Fruit fly (Drosophila melanogaster) ovary, adult (tissue): ENCODE data around the gene HERC2.

Experiments
- CG17801 ChIP-seq: fragments of 200-800 bp; optimal IDR thresholded peaks from 2 replicates; lab custom pipeline; 2019; ENCODE audit warnings: missing biosample characterization, mild to moderate bottlenecking, missing genetic modification characterization, moderate library complexity; ENCODE audit not compliant: partially characterized antibody

The HERC2 gene

dm6 chrX:20394066-20394913 lies at the start of gene HERC2:
Gene HERC2 (plus strand): TSS chrX:20394395.
- no peak for TF ChIP-seq CG17801 (GFP tag; lab: Kevin White, UChicago)

DNA sequence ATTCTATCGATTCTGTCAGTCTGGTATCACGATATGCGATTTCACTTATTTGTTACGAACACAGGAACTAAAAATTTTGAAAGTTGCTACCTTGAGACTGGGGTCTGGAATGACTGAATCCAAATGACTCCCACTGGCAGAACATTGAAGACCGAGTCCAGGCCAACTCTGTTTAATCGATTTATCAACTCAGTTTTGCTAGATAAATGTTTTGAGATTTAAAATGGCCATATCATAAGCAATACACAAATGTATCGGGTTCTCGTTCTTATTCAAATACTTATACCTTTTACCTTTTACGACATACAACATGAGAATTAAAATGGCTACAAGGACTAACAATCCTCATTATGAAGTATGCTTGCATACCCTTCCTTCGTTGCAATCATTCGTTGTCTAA lies 17.8 kb upstream of the HERC2 start, which contains the start of gene CG12679:
TSS of gene CG12679 (minus strand) at position 101 of the 400 bp plus-strand sequence.
- TF ChIP-seq CG17801 (GFP tag; lab: Kevin White, UChicago): no peak

- no peak for TF ChIP-seq CG17801 (GFP tag; lab: Kevin White, UChicago)
These were observed 8.3 kb upstream of the HERC2 start for dm6 chrX:20385865-20386264.

dm6 chrX:20389633-20390032 lies 4.6 kb upstream of the HERC2 start:
- no peak for TF ChIP-seq CG17801 (GFP tag; lab: Kevin White, UChicago)

dm6 chrX:20390706-20391105 lies 3.5 kb upstream of the HERC2 start, which contains the start of gene jb:
Gene jb (minus strand): TSS chrX:20390806.
- no peak for TF ChIP-seq CG17801 (GFP tag; lab: Kevin White, UChicago)

DNA sequence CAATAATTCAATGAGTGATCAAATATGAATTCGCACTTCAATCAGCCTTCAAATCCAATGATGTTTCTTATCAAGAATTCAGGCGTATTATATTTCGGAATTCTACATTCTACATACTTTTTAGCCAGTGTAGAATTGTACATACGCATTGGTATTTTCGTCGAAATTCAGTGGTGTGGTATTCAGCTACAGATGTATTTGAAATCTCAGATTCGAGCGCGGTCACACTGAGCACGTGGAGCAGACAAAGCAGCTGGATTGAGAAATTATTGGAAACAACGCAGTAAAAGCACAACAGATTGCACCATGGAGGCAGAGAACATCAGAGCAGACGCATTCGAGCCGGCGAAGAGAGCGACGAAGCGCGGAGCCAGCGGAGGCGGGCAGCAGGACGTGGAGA lies 3.0 kb upstream of the HERC2 start:
- TF ChIP-seq CG17801 (GFP tag; lab: Kevin White, UChicago): peak; percentile 5

dm6 chrX:20393580-20393979 lies 615 bp upstream of the HERC2 start, which contains the start of gene Syx16:
Gene Syx16 (minus strand): TSS chrX:20393751.
- TF ChIP-seq CG17801 (GFP tag; lab: Kevin White, UChicago): no peak

DNA sequence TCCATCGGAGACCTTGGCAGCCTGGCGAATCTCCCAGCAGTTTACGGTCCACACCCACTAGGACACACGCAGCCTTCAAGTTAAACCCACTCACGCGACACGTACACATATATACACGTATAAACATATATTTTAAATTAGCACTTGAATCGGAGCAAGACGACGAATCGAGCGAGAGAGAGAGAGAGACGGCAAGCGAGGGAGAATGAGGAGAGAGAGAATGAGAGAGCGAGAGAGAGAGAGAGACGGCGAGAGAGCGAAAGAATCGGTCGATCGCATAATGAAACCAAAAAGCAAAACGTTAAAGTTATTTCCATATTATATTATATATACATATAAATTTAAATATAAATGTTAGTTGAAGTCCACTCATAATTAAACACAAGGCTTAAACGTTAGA lies 17.4 kb downstream of the HERC2 start:
- no peak for TF ChIP-seq CG17801 (GFP tag; lab: Kevin White, UChicago)

- no peak for TF ChIP-seq CG17801 (GFP tag; lab: Kevin White, UChicago)
These were observed 19.3 kb downstream of the HERC2 start, which contains the start of gene CG15459 for dm6 chrX:20413481-20413880. Gene CG15459 (minus strand): TSS chrX:20413581.

- no peak for TF ChIP-seq CG17801 (GFP tag; lab: Kevin White, UChicago)
These were observed 19.9 kb downstream of the HERC2 start, which contains the start of gene CG15458 for dm6 chrX:20414099-20414498. Gene CG15458 (minus strand): TSS chrX:20414199.

DNA sequence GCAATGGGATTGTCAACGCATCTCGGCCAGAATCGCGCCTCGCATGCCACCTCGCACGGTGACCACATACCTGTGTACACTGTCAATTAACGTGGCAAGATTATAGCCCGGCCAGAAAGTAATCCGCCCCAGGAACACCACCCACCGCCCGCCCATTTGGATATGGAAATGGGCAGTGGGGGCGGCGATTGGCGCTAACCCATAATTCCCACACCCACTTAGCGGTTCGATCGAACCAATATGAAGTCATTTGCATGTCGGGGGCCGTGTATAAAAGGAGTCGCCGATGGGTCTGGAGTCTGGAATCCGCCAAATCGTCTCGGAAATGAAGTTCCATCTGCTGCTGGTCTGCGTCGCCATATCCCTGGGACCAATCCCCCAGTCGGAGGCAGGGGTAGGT lies 21.2 kb downstream of the HERC2 start, which contains the start of gene Obp19a:
TSS of gene Obp19a (plus strand) at position 301 of the 400 bp plus-strand sequence.
- no peak for TF ChIP-seq CG17801 (GFP tag; lab: Kevin White, UChicago)

dm6 chrX:20416433-20416832 lies 22.2 kb downstream of the HERC2 start, which contains the start of gene Obp19b:
Gene Obp19b (plus strand): TSS chrX:20416733.
- TF ChIP-seq CG17801 (GFP tag; lab: Kevin White, UChicago): no peak

- TF ChIP-seq CG17801 (GFP tag; lab: Kevin White, UChicago): no peak
These were observed 24.7 kb downstream of the HERC2 start, which contains the start of gene Obp19c for dm6 chrX:20418864-20419263. Gene Obp19c (minus strand): TSS chrX:20418964.

- no peak for TF ChIP-seq CG17801 (GFP tag; lab: Kevin White, UChicago)
These were observed 25.1 kb downstream of the HERC2 start, which contains the start of gene Obp19d for dm6 chrX:20419313-20419712. Gene Obp19d (plus strand): TSS chrX:20419613.

dm6 chrX:20423158-20423557 lies 29.0 kb downstream of the HERC2 start:
- TF ChIP-seq CG17801 (GFP tag; lab: Kevin White, UChicago): no peak
